Worm (Caenorhabditis elegans) whole organism, L2 larva: ENCODE results near the gene gst-39.

ENCODE experiments used
- dmd-4 ChIP-seq: sonication (generic microtip); optimal IDR thresholded peaks from 2 replicates; lab custom pipeline; 2017; ENCODE audit warnings: missing biosample characterization, missing genetic modification characterization
- egl-27 ChIP-seq: sonication (generic microtip); optimal IDR thresholded peaks from 3 replicates; lab custom pipeline; 2017; ENCODE audit warnings: missing biosample characterization, missing genetic modification reagents, missing genetic modification characterization
- lin-11 ChIP-seq: fragments of 150-350 bp; sonication (generic microtip); optimal IDR thresholded peaks from 2 replicates; lab custom pipeline; 2014; ENCODE audit warnings: missing biosample characterization, missing genetic modification characterization, inconsistent platforms, mixed read lengths
- lin-39 ChIP-seq: fragments of 150-350 bp; optimal IDR thresholded peaks from 2 replicates; lab custom pipeline; 2014; ENCODE audit warnings: missing biosample characterization, missing genetic modification reagents, missing genetic modification characterization
- nhr-12 ChIP-seq: fragments of 150-350 bp; optimal IDR thresholded peaks from 2 replicates; lab custom pipeline; 2014; ENCODE audit warnings: missing biosample characterization, missing genetic modification characterization
- nhr-6 ChIP-seq: fragments of 150-350 bp; optimal IDR thresholded peaks from 2 replicates; lab custom pipeline; 2014; ENCODE audit warnings: missing biosample characterization, missing genetic modification characterization
- sem-4 ChIP-seq: fragments of 150-350 bp; optimal IDR thresholded peaks from 2 replicates; lab custom pipeline; 2014; ENCODE audit warnings: missing biosample characterization, missing genetic modification reagents, missing genetic modification characterization
- zag-1 ChIP-seq: fragments of 150-350 bp; optimal IDR thresholded peaks from 2 replicates; lab custom pipeline; 2014; ENCODE audit warnings: missing biosample characterization, missing genetic modification characterization

DNA sequence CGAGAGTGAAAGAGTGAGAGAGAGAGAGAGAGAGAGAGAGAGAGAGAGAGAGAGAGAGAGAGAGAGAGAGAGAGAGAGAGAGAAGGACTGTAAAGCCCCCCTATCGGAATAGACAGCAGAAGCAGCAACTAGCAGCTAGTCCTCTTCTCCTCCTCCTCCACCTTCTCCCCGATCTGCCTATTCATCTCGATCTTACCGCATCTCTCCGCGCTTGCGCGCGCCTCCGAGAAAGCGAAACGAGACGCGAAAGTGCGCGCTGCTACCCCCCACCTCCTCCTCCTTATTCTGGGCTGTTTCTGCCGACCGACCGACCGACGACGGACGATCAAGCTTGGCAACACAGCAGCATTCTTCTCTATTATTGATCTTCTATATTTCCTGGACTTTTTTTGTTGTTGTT lies 46.2 kb upstream of the gst-39 start:
- TF ChIP-seq nhr-6 (tag; lab: Kevin White, UChicago) = no peak
- no peak for TF ChIP-seq lin-39 (tag; lab: Kevin White, UChicago)
- TF ChIP-seq lin-11 (tag; lab: Kevin White, UChicago) = no peak
- TF ChIP-seq egl-27 (tag; lab: Kevin White, UChicago) = no peak
- TF ChIP-seq nhr-12 = no peak
- TF ChIP-seq dmd-4 (tag; lab: Kevin White, UChicago) = no peak
- no peak for TF ChIP-seq sem-4 (tag; lab: Kevin White, UChicago)
- no peak for TF ChIP-seq zag-1 (tag; lab: Kevin White, UChicago)
